Worm (Caenorhabditis elegans): ENCODE results near the gene srxa-12.

DNA sequence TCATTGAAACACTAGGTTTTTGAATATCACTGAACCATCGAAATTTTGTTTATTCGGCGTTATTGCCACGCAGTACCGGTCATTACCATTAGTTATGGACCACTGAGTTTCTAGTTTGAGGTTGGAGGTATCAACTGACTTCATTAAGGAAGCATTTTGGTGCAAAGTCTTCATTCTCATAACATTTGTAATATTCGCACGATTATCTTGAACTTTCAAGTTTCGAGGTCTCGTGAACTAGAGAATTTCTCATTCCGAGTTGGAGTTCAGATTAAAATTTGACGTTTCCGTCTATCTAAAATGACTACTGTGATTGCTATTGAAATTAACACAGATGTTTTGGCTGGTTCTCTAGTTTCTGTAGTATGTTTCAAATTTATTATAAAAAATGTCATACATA is 5.8 kb upstream of the srxa-12 start, which contains the start of gene srx-42:
- TF ChIP-seq mls-2 (tag; optimal IDR thresholded peaks at IDR 0.05) (no peak), ceh-83 (GFP tag; optimal IDR thresholded peaks at IDR 0.05) (no peak), nhr-76 (tag; optimal IDR thresholded peaks at IDR 0.05) (no peak), elt-3 (tag; optimal IDR thresholded peaks at IDR 0.05) (no peak), ztf-11 (tag; optimal IDR thresholded peaks at IDR 0.05) (no peak), nhr-12 (tag; optimal IDR thresholded peaks at IDR 0.05) (no peak), blmp-1 (tag; optimal IDR thresholded peaks at IDR 0.05) (no peak), unc-39 (tag; optimal IDR thresholded peaks at IDR 0.05) (no peak), hlh-1 (tag; optimal IDR thresholded peaks at IDR 0.05) (no peak), elt-1 (tag; optimal IDR thresholded peaks at IDR 0.05; ENCODE audit: borderline replicate concordance, insufficient read depth) (no peak), sptf-1 (tag; optimal IDR thresholded peaks at IDR 0.05) (no peak)

All from whole organism, mixed stage, embryonic.